Fruit fly (Drosophila melanogaster) whole organism, pupa: Measurements from ENCODE around the gene baf.

Source experiments
- CG34367 ChIP-seq: fragments of 200-800 bp; sonication (Bioruptor generic); optimal IDR thresholded peaks from 2 replicates; lab custom pipeline; 2018; ENCODE audit warnings: missing biosample characterization, mild to moderate bottlenecking, missing genetic modification characterization
- CG9948 ChIP-seq: fragments of 200-800 bp; sonication (Bioruptor generic); optimal IDR thresholded peaks from 2 replicates; lab custom pipeline; 2018; ENCODE audit warnings: missing biosample characterization, mild to moderate bottlenecking, missing genetic modification characterization, moderate library complexity
- EcR ChIP-seq: fragments of 200-800 bp; sonication (Bioruptor generic); optimal IDR thresholded peaks from 3 replicates; lab custom pipeline; 2019; ENCODE audit warnings: missing biosample characterization, missing genetic modification characterization, mild to moderate bottlenecking, moderate library complexity, missing genetic modification reagents

DNA sequence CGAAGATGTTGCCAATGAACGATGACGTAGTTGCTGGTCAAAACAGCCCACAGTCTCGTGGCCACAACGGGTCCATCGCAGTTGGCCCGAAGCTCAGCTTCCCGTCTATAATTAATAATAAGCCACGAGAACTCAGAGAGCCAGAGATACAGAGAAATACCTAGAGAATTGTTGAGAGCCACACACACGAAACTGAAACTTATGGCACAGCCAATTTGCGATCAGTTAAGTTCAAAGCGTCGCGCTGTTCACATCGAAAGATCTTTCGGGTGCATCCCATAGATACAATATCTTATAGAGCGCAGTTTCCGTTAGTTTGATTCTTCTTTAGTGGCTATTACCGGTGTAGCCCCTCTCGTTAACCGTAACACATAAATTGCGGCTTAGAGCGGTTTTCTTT lies 16.7 kb upstream of the baf start:
- TF ChIP-seq EcR (GFP tag; lab: Kevin White, UChicago): peak; percentile 20
- TF ChIP-seq CG34367 (tag; lab: Kevin White, UChicago): no peak
- TF ChIP-seq CG9948 (tag; lab: Kevin White, UChicago): no peak
